Worm (Caenorhabditis elegans) whole organism, L4 larva: Measurements from ENCODE around the gene C08F1.11.

Experiments
- attf-4 ChIP-seq: sonication (generic microtip); optimal IDR thresholded peaks from 3 replicates; lab custom pipeline; 2017; ENCODE audit warnings: missing biosample characterization, missing genetic modification characterization
- egl-27 ChIP-seq: sonication (generic microtip); optimal IDR thresholded peaks from 3 replicates; lab custom pipeline; 2017; ENCODE audit warnings: missing biosample characterization, missing genetic modification reagents, missing genetic modification characterization

DNA sequence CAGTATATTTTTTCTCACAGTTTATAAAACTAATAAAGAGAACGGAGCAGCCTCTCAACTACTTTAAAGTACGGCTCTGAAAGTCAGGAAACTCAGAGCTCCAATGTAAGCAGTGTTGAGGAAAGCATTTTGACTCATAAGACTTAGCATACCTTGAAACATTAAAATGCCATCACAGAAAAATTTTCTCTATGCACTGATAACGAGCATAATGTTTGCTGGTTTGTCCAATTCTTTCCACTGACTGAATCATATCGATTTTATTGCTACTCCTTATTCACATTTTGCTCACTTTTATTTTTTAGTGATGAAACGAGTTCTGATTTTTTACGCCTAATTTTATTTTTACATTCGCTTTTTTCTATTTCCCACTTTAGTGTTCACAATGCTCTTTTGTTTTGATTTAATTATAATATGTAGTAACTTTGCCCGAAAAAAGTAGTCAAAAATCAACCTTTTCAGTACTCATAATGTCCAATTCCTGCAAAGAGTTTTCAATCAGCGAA lies 47.2 kb upstream of the C08F1.11 start, which contains the start of gene math-39:
- no peak for TF ChIP-seq attf-4
- no peak for TF ChIP-seq egl-27 (tag; lab: Kevin White, UChicago)
